Fruit fly (Drosophila melanogaster) whole organism, embryonic: ENCODE data around the gene CG34348.

Source experiments
- CG10209 ChIP-seq: fragments of 200-800 bp; sonication (Bioruptor generic); optimal IDR thresholded peaks from 3 replicates; lab custom pipeline; 2017; ENCODE audit warnings: missing biosample characterization, mild to moderate bottlenecking, missing genetic modification characterization, missing genetic modification reagents
- CG10565 ChIP-seq: fragments of 200-800 bp; sonication (Bioruptor generic); optimal IDR thresholded peaks from 3 replicates; lab custom pipeline; 2016; ENCODE audit warnings: missing biosample characterization, mild to moderate bottlenecking, missing genetic modification characterization
- CG10979 ChIP-seq: fragments of 200-800 bp; sonication (Bioruptor generic); optimal IDR thresholded peaks from 2 replicates; lab custom pipeline; 2018; ENCODE audit warnings: missing biosample characterization, mild to moderate bottlenecking, missing genetic modification characterization, moderate library complexity
- CG12071 ChIP-seq: fragments of 200-800 bp; sonication (Bioruptor generic); optimal IDR thresholded peaks from 3 replicates; lab custom pipeline; 2018; ENCODE audit warnings: missing biosample characterization, mild to moderate bottlenecking, missing genetic modification characterization
- CG12744 ChIP-seq: fragments of 200-800 bp; sonication (Bioruptor generic); optimal IDR thresholded peaks from 2 replicates; lab custom pipeline; 2016; ENCODE audit warnings: missing biosample characterization, missing genetic modification characterization
- CG13624 ChIP-seq: fragments of 200-800 bp; sonication (Bioruptor generic); optimal IDR thresholded peaks from 2 replicates; lab custom pipeline; 2016; ENCODE audit warnings: missing biosample characterization, missing genetic modification characterization
- CG15073 ChIP-seq: fragments of 200-800 bp; sonication (Bioruptor generic); optimal IDR thresholded peaks from 2 replicates; lab custom pipeline; 2016; ENCODE audit warnings: missing biosample characterization, missing genetic modification characterization
- CG15479 ChIP-seq: fragments of 200-800 bp; sonication (Bioruptor generic); optimal IDR thresholded peaks from 3 replicates; lab custom pipeline; 2019; ENCODE audit warnings: missing biosample characterization, mild to moderate bottlenecking, missing genetic modification characterization, moderate library complexity
- CG2120 ChIP-seq: fragments of 200-800 bp; sonication (Bioruptor generic); optimal IDR thresholded peaks from 3 replicates; lab custom pipeline; 2016; ENCODE audit warnings: missing biosample characterization, missing genetic modification characterization
- CG6854 ChIP-seq: fragments of 200-800 bp; sonication (Bioruptor generic); optimal IDR thresholded peaks from 3 replicates; lab custom pipeline; 2017; ENCODE audit warnings: missing biosample characterization, mild to moderate bottlenecking, missing genetic modification characterization
- CG7786 ChIP-seq: fragments of 200-800 bp; sonication (Bioruptor generic); optimal IDR thresholded peaks from 2 replicates; lab custom pipeline; 2016; ENCODE audit warnings: missing biosample characterization, missing genetic modification characterization
- CG8290 ChIP-seq, 3 experiments: fragments of 200-800 bp; sonication (Bioruptor generic); optimal IDR thresholded peaks; 2 replicates each; lab custom pipeline; 2016 to 2019; ENCODE audit warnings: missing biosample characterization in 3 of 3, missing genetic modification characterization in 3 of 3, mild to moderate bottlenecking in 2 of 3, moderate library complexity in 1 of 3
- CG8765 ChIP-seq: fragments of 200-800 bp; sonication (Bioruptor generic); IDR thresholded peaks from 2 replicates; pipeline ENCODE4 v1.3.6; 2022; ENCODE audit warnings: missing biosample characterization, missing genetic modification characterization
- CG9932 ChIP-seq: fragments of 200-800 bp; sonication (Bioruptor generic); IDR thresholded peaks from 2 replicates; pipeline ENCODE4 v1.3.6; 2022; ENCODE audit warnings: missing biosample characterization, missing genetic modification characterization
- CTCF ChIP-seq: fragments of 200-800 bp; sonication (Bioruptor generic); optimal IDR thresholded peaks from 2 replicates; lab custom pipeline; 2017; ENCODE audit warnings: missing biosample characterization, mild to moderate bottlenecking, missing genetic modification characterization, moderate library complexity
- D ChIP-seq, 2 experiments: fragments of 200-800 bp in 1 of 2; fragments of >200 bp in 1 of 2; sonication (Bioruptor generic) in 1 of 2; optimal IDR thresholded peaks; 2 replicates in 1 of 2; 3 replicates in 1 of 2; lab custom pipeline; 2017; ENCODE audit warnings: mild to moderate bottlenecking in 1 of 2, missing biosample characterization in 1 of 2, missing genetic modification characterization in 1 of 2, missing genetic modification reagents in 1 of 2
- Dip2 ChIP-seq: fragments of 200-800 bp; sonication (Bioruptor generic); IDR thresholded peaks from 2 replicates; pipeline ENCODE4 v1.3.6; 2022; ENCODE audit warnings: missing biosample characterization, missing genetic modification characterization
- Elba2 ChIP-seq: fragments of 200-800 bp; sonication (Bioruptor generic); optimal IDR thresholded peaks from 3 replicates; lab custom pipeline; 2016; ENCODE audit warnings: missing biosample characterization, missing genetic modification characterization
- HLHmδ ChIP-seq: fragments of 200-800 bp; sonication (Bioruptor generic); optimal IDR thresholded peaks from 2 replicates; lab custom pipeline; 2018; ENCODE audit warnings: missing biosample characterization, mild to moderate bottlenecking, missing genetic modification characterization, moderate library complexity
- Kr ChIP-seq: fragments of 200-800 bp; sonication (Bioruptor generic); optimal IDR thresholded peaks from 2 replicates; lab custom pipeline; 2017; ENCODE audit warnings: missing biosample characterization, mild to moderate bottlenecking, missing genetic modification characterization
- Lhr ChIP-seq: fragments of 200-800 bp; sonication (Bioruptor generic); optimal IDR thresholded peaks from 3 replicates; lab custom pipeline; 2017; ENCODE audit warnings: mild to moderate bottlenecking, missing biosample characterization, missing genetic modification reagents, missing genetic modification characterization
- Med ChIP-seq: fragments of 200-800 bp; sonication (Bioruptor generic); peaks from one replicate; lab custom pipeline; 2016; ENCODE audit warnings: missing biosample characterization, missing genetic modification characterization, mild to moderate bottlenecking, inconsistent platforms, moderate library complexity
- Mes4 ChIP-seq: fragments of 200-800 bp; sonication (Bioruptor generic); optimal IDR thresholded peaks from 2 replicates; lab custom pipeline; 2016; ENCODE audit warnings: missing biosample characterization, missing genetic modification characterization
- PHDP ChIP-seq: fragments of 200-800 bp; sonication (Bioruptor generic); optimal IDR thresholded peaks from 3 replicates; lab custom pipeline; 2018; ENCODE audit warnings: missing biosample characterization, mild to moderate bottlenecking, missing genetic modification characterization, moderate library complexity
- Ptx1 ChIP-seq: fragments of 200-800 bp; sonication (Bioruptor generic); IDR thresholded peaks from 2 replicates; pipeline ENCODE4 v1.3.6; 2022; ENCODE audit warnings: missing biosample characterization, missing genetic modification characterization
- Xbp1 ChIP-seq: fragments of 200-800 bp; sonication (Bioruptor generic); optimal IDR thresholded peaks from 3 replicates; lab custom pipeline; 2016; ENCODE audit warnings: missing biosample characterization, mild to moderate bottlenecking, missing genetic modification characterization
- ab ChIP-seq: fragments of 200-800 bp; sonication (Bioruptor generic); optimal IDR thresholded peaks from 2 replicates; lab custom pipeline; 2016; ENCODE audit warnings: missing biosample characterization, missing genetic modification characterization
- ara ChIP-seq: fragments of 200-800 bp; sonication (Bioruptor generic); IDR thresholded peaks from 2 replicates; pipeline ENCODE4 v1.3.6; 2022; ENCODE audit warnings: missing biosample characterization, missing genetic modification characterization
- az2 ChIP-seq: fragments of 200-800 bp; sonication (Bioruptor generic); optimal IDR thresholded peaks from 3 replicates; lab custom pipeline; 2016; ENCODE audit warnings: missing biosample characterization, missing genetic modification characterization
- cad ChIP-seq: fragments of >200 bp; optimal IDR thresholded peaks from 2 replicates; lab custom pipeline; 2017; ENCODE audit warnings: missing biosample characterization, missing genetic modification characterization
- fd96Cb ChIP-seq: fragments of 200-800 bp; sonication (Bioruptor generic); optimal IDR thresholded peaks from 2 replicates; lab custom pipeline; 2018; ENCODE audit warnings: missing biosample characterization, mild to moderate bottlenecking, missing genetic modification characterization, moderate library complexity
- maf-S ChIP-seq: fragments of 200-800 bp; sonication (Bioruptor generic); optimal IDR thresholded peaks from 2 replicates; lab custom pipeline; 2016; ENCODE audit warnings: missing biosample characterization, missing genetic modification characterization
- pzg ChIP-seq: fragments of 200-800 bp; sonication (Bioruptor generic); optimal IDR thresholded peaks from 3 replicates; lab custom pipeline; 2018; ENCODE audit warnings: missing biosample characterization, mild to moderate bottlenecking, missing genetic modification characterization, moderate library complexity
- ro ChIP-seq: fragments of 200-800 bp; sonication (Bioruptor generic); IDR thresholded peaks from 2 replicates; pipeline ENCODE4 v1.3.6; 2022; ENCODE audit warnings: missing biosample characterization, missing genetic modification characterization
- run ChIP-seq: fragments of 200-800 bp; sonication (Bioruptor generic); optimal IDR thresholded peaks from 3 replicates; lab custom pipeline; 2018; ENCODE audit warnings: missing biosample characterization, mild to moderate bottlenecking, missing genetic modification characterization
- sens ChIP-seq: fragments of 200-800 bp; sonication (Bioruptor generic); peaks from one replicate; lab custom pipeline; 2016; ENCODE audit warnings: missing biosample characterization, missing genetic modification characterization
- tll ChIP-seq, 2 experiments: fragments of 200-800 bp in 1 of 2; fragments of >200 bp in 1 of 2; sonication (Bioruptor generic) in 1 of 2; optimal IDR thresholded peaks; 2 replicates each; lab custom pipeline; 2017 to 2019; ENCODE audit warnings: missing biosample characterization in 2 of 2, missing genetic modification characterization in 2 of 2, mild to moderate bottlenecking in 1 of 2, moderate library complexity in 1 of 2
- tup ChIP-seq: fragments of 200-800 bp; sonication (Bioruptor generic); optimal IDR thresholded peaks from 2 replicates; lab custom pipeline; 2016; ENCODE audit warnings: missing biosample characterization, mild to moderate bottlenecking, missing genetic modification characterization, moderate library complexity
- vnd ChIP-seq: fragments of 200-800 bp; sonication (Bioruptor generic); IDR thresholded peaks from 3 replicates; pipeline ENCODE4 v1.3.6; 2022; ENCODE audit warnings: missing biosample characterization, missing genetic modification characterization; ENCODE audit not compliant: partially characterized antibody

Gene CG34348

dm6 chrX:11295412-11296006 lies 44.2 kb upstream of the CG34348 start (continued):
- TF ChIP-seq ro = no peak
- TF ChIP-seq pzg = no peak

DNA sequence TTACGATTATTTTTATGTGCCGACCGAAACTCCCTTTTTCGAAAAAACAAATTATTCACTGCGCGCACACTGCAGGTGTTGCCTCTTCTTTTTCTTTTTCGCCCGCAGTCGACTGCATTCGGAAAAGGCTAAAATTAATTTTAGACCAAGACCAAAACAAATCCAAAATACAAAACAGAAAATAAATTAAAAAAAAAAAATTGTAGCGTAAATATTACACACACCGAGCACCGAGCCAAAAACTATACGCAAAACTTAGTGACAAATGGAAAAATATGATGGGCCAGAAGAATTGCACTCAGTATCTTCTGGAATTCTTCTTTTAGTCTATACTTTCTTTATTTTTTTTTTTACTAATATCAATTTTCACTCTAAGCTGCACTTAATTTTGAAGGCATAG lies 37.0 kb upstream of the CG34348 start, which contains the start of gene CG44422:
Gene CG44422, minus strand, starts transcription at position 101 of the 400 bp plus-strand sequence.
- TF ChIP-seq vnd (GFP tag; lab: Robert Waterston, UW) (no peak), CG7786 (GFP tag; lab: Kevin White, UChicago) (no peak), CG15073 (GFP tag; lab: Kevin White, UChicago) (no peak), CG6854 (GFP tag; lab: Kevin White, UChicago) (no peak), PHDP (no peak)
- TF ChIP-seq, all 482 proteins: peak for 0

- no peak for TF ChIP-seq run (tag; lab: Kevin White, UChicago)
- no peak for TF ChIP-seq CG10209 (GFP tag; lab: Kevin White, UChicago)
- TF ChIP-seq maf-S (GFP tag; lab: Kevin White, UChicago) = no peak
- no peak for TF ChIP-seq Elba2 (GFP tag; lab: Kevin White, UChicago)
- no peak for TF ChIP-seq CG10565 (GFP tag; lab: Kevin White, UChicago)
- TF ChIP-seq CG12071 (GFP tag; lab: Kevin White, UChicago) = no peak
- TF ChIP-seq CG9932 = no peak
- no peak for TF ChIP-seq CG12744 (GFP tag; lab: Kevin White, UChicago)
- TF ChIP-seq CG13624 (GFP tag; lab: Kevin White, UChicago) = no peak
- TF ChIP-seq, all 482 proteins: peak for 0
Observed at dm6 chrX:11311108-11311507, 28.6 kb upstream of the CG34348 start, which contains the start of gene Ir10a. Gene Ir10a, minus strand, starts transcription at chrX:11311208.

dm6 chrX:11319916-11320315 lies 19.8 kb upstream of the CG34348 start:
- peak; percentile 20; the same call in 1 of the 2 replicates for TF ChIP-seq Dip2 (GFP tag; lab: Robert Waterston, UW)
- TF ChIP-seq CTCF (GFP tag; lab: Kevin White, UChicago) = peak; percentile 74
- peak; percentile 67 for TF ChIP-seq CG8290 (GFP tag; optimal IDR thresholded peaks at IDR 0.05; lab: Kevin White, UChicago)
- no peak for TF ChIP-seq CG8290 (tag; optimal IDR thresholded peaks at IDR 0.05; lab: Kevin White, UChicago)
- no peak for TF ChIP-seq Xbp1

DNA sequence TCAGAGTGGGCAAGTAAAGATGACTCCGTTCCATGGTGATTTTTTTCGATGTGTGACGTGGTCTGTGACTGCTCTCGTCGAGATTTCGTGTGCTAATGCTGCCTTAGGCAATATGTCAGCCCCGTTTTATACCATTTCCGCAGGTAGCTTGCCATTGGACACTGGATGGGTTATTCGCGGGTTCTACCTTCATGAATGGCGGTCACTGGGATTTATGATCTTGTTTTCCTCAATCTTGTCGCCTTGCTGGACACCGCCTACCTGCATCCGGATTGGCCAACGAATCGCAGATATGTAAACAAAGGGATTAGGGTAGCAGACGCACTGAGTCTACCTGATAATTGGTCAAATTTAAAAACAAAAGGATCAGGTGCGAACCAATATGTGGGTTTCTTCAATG lies 17.4 kb upstream of the CG34348 start, which contains the start of gene sisA:
Gene sisA, minus strand, starts transcription at position 101 of the 400 bp plus-strand sequence.
- TF ChIP-seq cad (GFP tag; lab: Kevin White, UChicago) (peak; percentile 61), Ptx1 (GFP tag; lab: Robert Waterston, UW) (no peak)
- TF ChIP-seq, all 482 proteins: peak for 1

DNA sequence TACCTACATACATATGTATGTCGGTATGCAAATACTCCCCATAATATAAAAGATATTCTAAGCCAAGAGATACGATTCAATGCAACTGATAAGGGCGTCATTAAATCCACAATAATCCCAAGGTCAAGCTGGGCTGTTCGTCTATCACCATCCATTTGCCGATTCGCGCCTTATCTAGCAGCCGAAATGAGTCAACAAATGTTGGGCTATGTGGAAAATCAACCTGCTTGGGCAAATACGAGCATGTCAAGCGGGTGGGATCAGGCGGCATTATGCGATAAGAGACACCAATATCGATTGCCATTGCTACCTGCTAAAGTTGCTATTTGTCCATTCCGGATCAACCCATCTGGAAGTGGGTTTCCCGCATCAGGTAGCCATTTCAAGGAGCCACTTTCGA lies 17.0 kb upstream of the CG34348 start:
- no peak for TF ChIP-seq CG8765
- peak; percentile 45 for TF ChIP-seq sens (GFP tag; lab: Kevin White, UChicago)
- TF ChIP-seq Lhr (GFP tag; lab: Kevin White, UChicago) = no peak
- TF ChIP-seq Kr (GFP tag; lab: Kevin White, UChicago) = peak; percentile 11
- TF ChIP-seq HLHmδ (GFP tag; lab: Kevin White, UChicago) = no peak
- TF ChIP-seq PHDP = no peak
- peak in 1 of 2 experiments; percentile 95 for TF ChIP-seq tll (GFP tag; optimal IDR thresholded peaks at IDR 0.05; lab: Kevin White, UChicago)
- TF ChIP-seq Mes4 (GFP tag; lab: Kevin White, UChicago) = no peak
- TF ChIP-seq fd96Cb (tag; lab: Kevin White, UChicago) = no peak
- peak; percentile 86 for TF ChIP-seq CG15479 (GFP tag; lab: Kevin White, UChicago)
- TF ChIP-seq Med (GFP tag; lab: Kevin White, UChicago) = peak; percentile 53
- no peak for TF ChIP-seq CG8290 (GFP tag; optimal IDR thresholded peaks at IDR 0.05; lab: Kevin White, UChicago)
- no peak for TF ChIP-seq CG8290 (tag; optimal IDR thresholded peaks at IDR 0.05; lab: Kevin White, UChicago)
- no peak for TF ChIP-seq CG2120 (GFP tag; lab: Kevin White, UChicago)
- TF ChIP-seq D (optimal IDR thresholded peaks at IDR 0.05; lab: Kevin White, UChicago) = peak; percentile 51
- TF ChIP-seq D (GFP tag; optimal IDR thresholded peaks at IDR 0.05; lab: Kevin White, UChicago) = no peak
- no peak for TF ChIP-seq tup (GFP tag; lab: Kevin White, UChicago)
- TF ChIP-seq az2 (GFP tag; lab: Kevin White, UChicago) = no peak
- no peak for TF ChIP-seq ab (GFP tag; lab: Kevin White, UChicago)
- TF ChIP-seq ara (GFP tag; lab: Robert Waterston, UW) = no peak
- no peak for TF ChIP-seq CG10979 (tag; lab: Kevin White, UChicago)
- TF ChIP-seq, all 482 proteins: peak for 6
